Worm (Caenorhabditis elegans) whole organism, L2 larva: Measurements from ENCODE around the gene dlc-2.

Experiments
- ZK546.5 ChIP-seq: sonication (generic microtip); optimal IDR thresholded peaks from 2 replicates; lab custom pipeline; 2017; ENCODE audit warnings: missing biosample characterization, missing genetic modification characterization
- lin-11 ChIP-seq: fragments of 150-350 bp; sonication (generic microtip); optimal IDR thresholded peaks from 2 replicates; lab custom pipeline; 2014; ENCODE audit warnings: missing biosample characterization, missing genetic modification characterization, inconsistent platforms, mixed read lengths
- mdl-1 ChIP-seq, 2 experiments: fragments of 150-350 bp in 1 of 2; sonication (generic microtip) in 1 of 2; optimal IDR thresholded peaks; 2 replicates each; lab custom pipeline; 2017; ENCODE audit warnings: missing biosample characterization in 2 of 2, missing genetic modification characterization in 2 of 2
- ztf-11 ChIP-seq: sonication (generic microtip); optimal IDR thresholded peaks from 2 replicates; lab custom pipeline; 2017; ENCODE audit warnings: missing biosample characterization, missing genetic modification characterization

- no peak for TF ChIP-seq lin-11 (tag; lab: Kevin White, UChicago)
- TF ChIP-seq ztf-11 (tag; lab: Kevin White, UChicago), result no peak
- no peak for TF ChIP-seq mdl-1 (tag; optimal IDR thresholded peaks at IDR 0.05; lab: Kevin White, UChicago)
- TF ChIP-seq ZK546.5 (tag; lab: Kevin White, UChicago), result no peak
Observed at ce11 chrIV:12156642-12157233, 45.4 kb upstream of the dlc-2 start, which contains the start of gene eri-12.
